Worm (Caenorhabditis elegans) whole organism, L4/young adult: ENCODE measurements around the gene hlh-11.

Experiments
- W03F9.2 ChIP-seq: fragments of 150-350 bp; optimal IDR thresholded peaks from 2 replicates; lab custom pipeline; 2014; ENCODE audit warnings: missing biosample characterization, missing genetic modification characterization
- dao-5 ChIP-seq: sonication (generic microtip); optimal IDR thresholded peaks from 2 replicates; lab custom pipeline; 2016; ENCODE audit warnings: missing genotype, missing genetic modification characterization, moderate library complexity, missing compliant biosample characterization
- him-1 ChIP-seq: sonication (generic microtip); optimal IDR thresholded peaks from 2 replicates; lab custom pipeline; 2016; ENCODE audit warnings: missing genotype, missing genetic modification reagents, missing genetic modification characterization, missing compliant biosample characterization

The hlh-11 gene

DNA sequence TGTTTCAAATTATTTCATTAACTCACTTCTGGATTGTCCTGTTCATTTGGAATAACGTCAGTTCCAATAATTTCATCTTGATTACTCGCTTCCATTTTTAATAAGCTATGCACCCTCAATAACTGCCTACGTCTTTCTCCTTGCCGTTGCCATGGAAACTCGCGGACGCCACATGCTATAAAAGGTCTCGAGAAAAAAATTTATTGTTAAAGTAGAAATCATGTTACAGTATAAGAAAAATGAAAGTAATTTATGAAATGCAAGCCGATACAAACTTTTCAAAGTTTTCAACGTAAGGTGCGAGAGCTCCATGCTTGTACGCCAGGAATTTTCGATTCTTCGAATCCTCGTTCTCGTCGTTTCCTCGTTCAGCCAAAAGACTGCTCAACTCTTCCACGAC is 7.4 kb upstream of the hlh-11 start, which contains the start of gene bbs-4:
Gene bbs-4 (minus strand): TSS at position 101 of the 400 bp plus-strand sequence.
- TF ChIP-seq dao-5 (no peak), W03F9.2 (tag; lab: Kevin White, UChicago) (no peak), him-1 (tag; lab: Kevin White, UChicago) (no peak)

DNA sequence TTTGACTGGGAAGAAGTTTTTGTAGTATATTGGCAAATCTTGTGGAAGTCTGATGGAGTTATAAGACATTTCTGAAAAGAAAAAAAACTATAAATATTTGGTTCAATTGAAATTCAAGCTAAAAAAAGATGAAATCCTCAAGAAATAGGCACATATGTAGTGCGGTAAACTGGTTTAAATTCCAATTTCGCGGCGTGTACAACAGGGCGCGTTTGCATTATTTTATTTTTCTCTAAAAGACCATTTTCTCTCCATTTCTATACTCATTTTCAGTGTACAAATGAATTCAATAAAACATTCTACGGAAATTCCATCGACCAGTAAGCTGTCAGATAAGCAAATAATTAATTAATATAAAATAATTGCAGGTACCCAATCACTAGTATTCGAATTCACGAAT is 5.3 kb upstream of the hlh-11 start, which contains the start of the genes pri-1 and F58A4.6:
Gene pri-1 (minus strand): TSS at position 71 of the 400 bp plus-strand sequence.
Gene F58A4.6 (plus strand): TSS at position 272 of the 400 bp plus-strand sequence.
- TF ChIP-seq W03F9.2 (tag; lab: Kevin White, UChicago): no peak
- TF ChIP-seq dao-5: no peak
- no peak for TF ChIP-seq him-1 (tag; lab: Kevin White, UChicago)

DNA sequence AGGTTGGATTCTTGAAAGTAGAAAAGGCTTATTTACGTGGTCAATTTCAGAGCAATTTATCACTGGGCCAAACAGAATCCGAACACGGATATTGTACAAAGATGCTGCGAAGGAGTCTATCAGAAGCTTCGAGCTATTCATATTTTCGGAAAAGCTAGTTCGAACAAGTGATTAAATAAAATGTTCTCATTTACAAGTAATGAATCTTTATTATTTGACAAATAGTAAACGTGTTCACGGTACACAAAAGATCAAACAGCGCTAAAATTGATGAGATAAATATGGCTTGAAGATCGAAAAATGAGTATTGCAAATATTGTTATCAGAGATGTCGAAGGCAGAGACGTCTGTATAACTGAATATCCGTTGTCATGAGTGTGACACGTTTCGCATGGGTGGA is 4.4 kb upstream of the hlh-11 start:
- no peak for TF ChIP-seq dao-5
- no peak for TF ChIP-seq W03F9.2 (tag; lab: Kevin White, UChicago)
- TF ChIP-seq him-1 (tag; lab: Kevin White, UChicago): no peak

DNA sequence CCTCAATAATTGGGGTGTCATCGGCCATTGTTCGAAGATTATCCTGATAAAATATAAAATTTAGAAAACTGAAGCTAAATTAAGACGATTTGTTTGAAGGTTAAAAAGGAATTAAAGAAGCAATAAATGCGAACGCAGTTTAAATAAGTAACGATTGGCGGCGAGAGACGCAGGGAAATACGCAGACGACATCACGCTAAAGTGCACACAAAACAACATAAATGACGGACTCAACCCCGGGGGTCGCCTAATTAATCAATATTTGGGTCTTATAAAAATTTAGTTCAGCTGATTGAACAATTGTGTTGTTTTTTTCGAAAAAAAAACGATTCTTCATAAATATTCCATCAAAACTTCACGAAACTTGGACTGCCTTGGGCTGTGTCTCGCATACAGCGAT is 3.1 kb upstream of the hlh-11 start, which contains the start of gene hcp-3:
Gene hcp-3 (minus strand): TSS at position 45 of the 400 bp plus-strand sequence.
- no peak for TF ChIP-seq him-1 (tag; lab: Kevin White, UChicago)
- no peak for TF ChIP-seq W03F9.2 (tag; lab: Kevin White, UChicago)
- no peak for TF ChIP-seq dao-5

DNA sequence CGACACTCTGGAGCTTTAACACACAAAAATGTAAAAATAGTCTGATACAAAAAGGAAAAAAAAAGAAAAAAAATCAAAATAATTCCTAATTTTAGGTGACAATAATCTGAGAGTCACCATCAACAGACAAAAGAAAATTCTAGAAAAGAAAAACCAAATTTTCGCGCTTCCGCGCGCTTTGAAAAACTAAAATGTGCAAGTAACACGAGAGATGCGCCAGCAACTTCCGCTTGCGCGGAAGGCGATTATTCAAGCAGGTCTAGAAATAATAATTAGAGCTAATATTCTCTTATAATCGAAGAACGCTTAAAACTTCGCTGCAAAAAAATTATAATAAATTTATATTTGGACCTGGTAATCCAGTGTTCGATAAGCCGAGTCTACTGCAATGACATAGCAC is 2.6 kb upstream of the hlh-11 start:
- TF ChIP-seq him-1 (tag; lab: Kevin White, UChicago) (no peak), W03F9.2 (tag; lab: Kevin White, UChicago) (peak; percentile 61)

DNA sequence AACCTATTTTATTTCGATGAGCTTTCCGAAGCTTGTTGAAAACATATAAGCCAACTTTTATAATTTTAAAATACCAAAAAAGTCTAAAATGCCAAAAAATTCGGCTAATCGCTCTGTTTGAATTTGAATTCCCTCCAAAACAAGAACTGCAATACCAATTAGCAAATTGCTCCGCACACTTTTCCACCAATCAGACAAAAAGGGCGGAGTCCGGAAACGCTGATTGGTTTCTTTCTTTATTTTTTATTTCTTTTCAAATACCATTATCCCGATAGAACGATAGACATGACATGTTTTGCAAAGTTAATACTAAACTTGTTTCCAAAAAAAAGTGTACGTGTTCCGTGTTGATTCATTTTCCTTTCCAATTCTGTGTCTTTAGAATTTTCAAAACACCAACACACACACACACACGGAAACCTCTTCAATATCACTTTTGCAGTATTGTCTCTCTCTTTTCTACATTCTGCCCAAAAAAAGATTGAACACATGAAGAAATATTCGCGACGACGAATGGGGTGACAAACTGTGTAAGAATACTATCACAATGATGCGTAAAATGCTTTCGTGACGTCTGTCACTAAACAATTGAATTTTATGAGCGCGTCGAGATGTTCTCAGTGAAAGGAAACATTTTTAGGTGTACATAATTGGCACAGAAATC is 1.8 kb upstream of the hlh-11 start:
- TF ChIP-seq W03F9.2 (tag; lab: Kevin White, UChicago) (no peak), dao-5 (no peak), him-1 (tag; lab: Kevin White, UChicago) (no peak)

DNA sequence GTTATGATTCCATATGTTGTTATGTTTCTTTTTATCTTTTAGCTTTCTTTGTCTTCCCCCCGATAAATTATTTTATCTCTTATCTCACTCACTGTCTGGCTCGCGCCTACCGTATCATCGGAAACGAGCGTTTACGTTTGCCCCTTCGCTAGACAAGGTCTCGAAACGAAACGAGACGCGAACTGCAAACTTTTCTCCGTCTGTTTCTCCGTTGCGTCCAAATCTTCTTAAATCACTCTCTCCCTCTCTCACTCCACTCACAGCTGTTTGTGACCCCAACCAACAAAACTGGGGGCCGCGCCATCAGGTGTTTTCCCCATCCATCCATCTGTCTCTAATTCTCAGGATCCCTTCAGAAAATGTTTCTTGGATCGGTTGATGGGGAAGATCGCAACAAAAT is 637 bp downstream of the hlh-11 start:
- TF ChIP-seq W03F9.2 (tag; lab: Kevin White, UChicago) (no peak), him-1 (tag; lab: Kevin White, UChicago) (no peak), dao-5 (no peak)

DNA sequence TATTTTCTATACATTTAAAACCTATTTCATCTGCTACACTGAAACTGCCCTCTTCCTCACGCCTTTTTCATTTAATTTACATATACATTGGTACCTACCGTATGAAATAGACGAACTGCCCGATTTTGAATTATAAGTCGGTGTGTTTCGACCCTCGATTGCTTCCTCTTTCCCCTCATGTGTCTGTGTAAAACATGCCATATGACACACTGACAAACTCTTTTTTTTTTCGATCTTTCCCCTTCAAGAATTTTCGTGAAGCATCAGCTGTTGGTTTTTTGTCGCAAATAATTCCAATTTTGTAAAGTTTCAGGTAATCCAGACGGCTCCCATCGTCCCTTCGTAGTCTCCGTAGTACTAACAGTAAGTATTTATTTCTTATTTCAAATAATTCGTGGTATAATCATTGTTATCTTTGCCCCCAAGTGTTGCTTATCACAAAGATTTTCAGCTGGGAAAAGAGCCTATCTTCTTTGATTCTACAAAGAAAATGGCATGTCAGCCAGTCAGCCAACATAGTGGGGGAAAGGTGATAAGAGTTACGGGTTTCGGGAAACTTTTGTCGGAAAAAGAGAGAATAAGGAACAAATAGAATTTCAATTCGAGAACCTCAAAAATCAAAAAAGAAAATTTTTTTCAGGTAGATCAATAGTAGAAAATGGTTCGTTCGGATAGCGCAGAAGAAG is 2.5 kb downstream of the hlh-11 start:
- TF ChIP-seq W03F9.2 (tag; lab: Kevin White, UChicago) (no peak), dao-5 (no peak), him-1 (tag; lab: Kevin White, UChicago) (no peak)

DNA sequence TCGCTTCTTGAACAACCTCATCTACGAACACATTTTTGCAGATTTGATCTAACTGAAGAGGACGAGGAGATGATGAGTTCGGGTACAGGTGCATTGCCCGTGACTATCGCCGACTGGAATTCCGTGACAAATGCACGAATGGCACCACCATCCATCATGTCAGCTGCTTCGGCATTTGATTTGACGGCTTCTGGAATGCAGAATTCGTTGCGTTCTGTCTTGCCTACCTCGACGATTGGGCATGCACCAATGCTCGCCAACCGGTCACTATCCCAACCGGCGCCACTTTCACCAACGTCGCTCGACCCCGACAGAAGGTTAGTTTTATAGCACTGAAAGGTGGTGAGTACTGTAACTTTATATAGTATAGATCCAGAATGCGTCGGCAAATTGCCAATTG is 3.9 kb downstream of the hlh-11 start:
- no peak for TF ChIP-seq him-1 (tag; lab: Kevin White, UChicago)
- no peak for TF ChIP-seq W03F9.2 (tag; lab: Kevin White, UChicago)
- TF ChIP-seq dao-5: no peak

DNA sequence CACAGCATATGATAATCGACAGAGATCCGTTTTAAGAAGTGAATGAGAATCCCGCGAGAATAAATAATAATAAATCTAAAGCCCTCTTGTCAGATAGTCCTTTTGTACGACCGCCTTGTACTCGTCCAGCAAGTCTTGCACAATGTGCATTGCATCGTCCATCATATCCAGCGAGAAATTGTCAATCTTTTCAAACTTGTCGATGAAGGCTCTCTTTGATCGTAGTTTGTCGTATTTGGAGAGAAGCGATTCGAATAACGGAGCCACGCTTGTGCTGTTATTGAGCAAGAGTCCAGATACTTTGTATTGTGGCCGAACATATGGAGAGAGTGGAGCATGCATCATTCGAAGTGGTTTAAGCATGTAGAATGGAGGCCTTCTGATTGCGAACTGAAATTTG is 7.1 kb downstream of the hlh-11 start:
- TF ChIP-seq dao-5 (no peak), W03F9.2 (tag; lab: Kevin White, UChicago) (no peak), him-1 (tag; lab: Kevin White, UChicago) (no peak)

DNA sequence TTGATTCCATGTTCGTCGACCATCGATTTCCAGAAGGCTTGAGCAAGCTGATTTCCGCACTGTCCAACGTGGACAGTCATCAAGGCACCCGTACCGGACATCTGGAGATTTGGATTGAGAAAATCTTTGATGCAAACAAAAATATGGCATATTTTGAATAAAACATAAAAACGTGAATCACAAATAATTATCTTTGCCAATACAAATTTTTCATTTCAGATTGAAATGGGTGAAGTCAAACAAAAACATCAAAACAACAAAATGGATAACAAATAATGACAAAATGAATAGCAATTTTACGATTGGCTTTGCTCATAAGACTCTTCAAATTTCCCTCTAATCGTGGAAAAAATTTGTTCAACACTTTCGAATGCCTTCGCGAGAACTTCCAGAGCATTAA is 9.5 kb downstream of the hlh-11 start, which contains the start of gene tbg-1:
Gene tbg-1 (minus strand): TSS at position 101 of the 400 bp plus-strand sequence.
- TF ChIP-seq dao-5: no peak

DNA sequence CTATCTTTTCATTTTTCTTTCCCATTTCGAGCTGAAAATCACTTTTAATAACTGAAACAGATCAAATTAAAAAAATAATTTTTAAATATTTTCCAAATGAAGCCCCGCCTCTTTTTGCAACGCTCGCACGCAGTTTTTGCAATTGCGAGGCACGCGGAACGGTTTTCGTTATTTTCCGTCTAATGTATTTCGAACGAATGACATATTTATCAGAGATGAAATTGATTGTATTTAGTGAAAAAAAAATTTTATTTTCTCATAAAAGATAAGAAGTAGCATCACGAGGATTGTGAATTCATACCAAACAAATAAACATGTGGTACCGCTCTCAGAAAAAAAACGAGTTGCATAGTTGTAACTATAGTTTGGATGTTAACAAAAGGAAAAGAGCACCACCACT is 10.3 kb downstream of the hlh-11 start, which contains the start of gene rpac-19:
Gene rpac-19 (minus strand): TSS at position 31 of the 400 bp plus-strand sequence.
- TF ChIP-seq him-1 (tag; lab: Kevin White, UChicago) (no peak), W03F9.2 (tag; lab: Kevin White, UChicago) (peak; percentile 74)

DNA sequence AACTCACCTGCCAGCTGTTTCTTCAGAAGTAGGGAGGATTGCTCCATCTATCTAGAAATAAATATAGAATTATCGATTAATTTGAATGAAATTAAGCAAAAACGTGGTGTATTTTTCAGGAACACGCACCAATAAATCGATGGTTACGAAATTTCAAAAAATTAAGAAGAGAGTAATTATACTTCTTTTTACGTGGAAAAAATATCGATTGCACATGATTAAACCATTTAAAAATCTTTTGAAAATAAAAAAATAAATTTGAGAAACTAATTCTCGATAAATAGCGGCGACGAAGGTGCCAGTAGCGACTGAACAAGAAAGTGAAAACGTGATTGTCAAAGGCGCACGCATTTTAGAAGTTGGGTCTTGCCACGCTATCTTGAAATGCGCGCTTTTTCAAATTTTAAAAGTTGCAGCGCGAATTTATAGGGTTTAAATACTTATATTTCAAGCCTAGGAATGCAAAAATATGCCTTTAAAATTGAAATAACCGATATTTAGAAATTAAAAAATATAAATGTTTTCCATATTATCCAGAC is 11.7 kb downstream of the hlh-11 start, which contains the start of gene ubc-7:
Gene ubc-7 (minus strand): TSS at position 51 of the 539 bp plus-strand sequence.
- TF ChIP-seq dao-5: no peak
- peak; percentile 79 for TF ChIP-seq W03F9.2 (tag; lab: Kevin White, UChicago)
- TF ChIP-seq him-1 (tag; lab: Kevin White, UChicago): no peak

DNA sequence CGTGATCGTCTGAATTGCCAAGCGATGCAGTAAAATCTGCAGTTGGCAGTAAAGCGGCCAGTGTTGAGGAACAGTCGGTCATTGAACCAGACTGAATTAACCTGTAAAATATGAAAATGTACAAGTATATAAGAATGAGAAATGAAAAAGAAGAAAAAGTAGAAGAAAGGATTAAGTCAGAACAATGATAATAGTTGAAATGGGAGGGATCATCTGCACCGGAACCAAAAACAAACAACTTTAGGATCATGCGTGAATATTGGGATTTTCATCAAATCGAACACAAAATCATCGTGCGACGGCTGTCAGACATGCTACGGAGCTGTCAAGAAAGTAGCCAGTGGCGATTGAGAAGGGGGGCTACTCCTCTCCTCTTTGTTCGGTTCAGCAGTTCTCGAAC is 17.5 kb downstream of the hlh-11 start, which contains the start of gene gei-13:
Gene gei-13 (minus strand): TSS at position 101 of the 400 bp plus-strand sequence.
- TF ChIP-seq him-1 (tag; lab: Kevin White, UChicago): no peak
- TF ChIP-seq W03F9.2 (tag; lab: Kevin White, UChicago): no peak
- TF ChIP-seq dao-5: no peak
